Fruit fly (Drosophila melanogaster) whole organism, adult: ENCODE results near the gene Pbp45.
A peak's percentile ranks its signal among the peaks of the same experiment; 100 is the strongest.

Experiments
- cic ChIP-seq: fragments of 200-800 bp; sonication (Bioruptor generic); optimal IDR thresholded peaks from 2 replicates; lab custom pipeline; 2017; ENCODE audit warnings: missing biosample characterization, mild to moderate bottlenecking, missing genetic modification characterization, moderate library complexity
- kay ChIP-seq: fragments of 200-800 bp; sonication (Bioruptor generic); peaks from one replicate; lab custom pipeline; 2016; ENCODE audit warnings: missing biosample characterization, missing genetic modification characterization, borderline replicate concordance
- pad ChIP-seq: fragments of 200-800 bp; sonication (Bioruptor generic); optimal IDR thresholded peaks from 3 replicates; lab custom pipeline; 2017; ENCODE audit warnings: missing biosample characterization, missing genetic modification characterization, mild to moderate bottlenecking, moderate library complexity, missing genetic modification reagents
- toe ChIP-seq: fragments of 200-800 bp; sonication (Bioruptor generic); optimal IDR thresholded peaks from 2 replicates; lab custom pipeline; 2016; ENCODE audit warnings: missing biosample characterization, missing genetic modification characterization

DNA sequence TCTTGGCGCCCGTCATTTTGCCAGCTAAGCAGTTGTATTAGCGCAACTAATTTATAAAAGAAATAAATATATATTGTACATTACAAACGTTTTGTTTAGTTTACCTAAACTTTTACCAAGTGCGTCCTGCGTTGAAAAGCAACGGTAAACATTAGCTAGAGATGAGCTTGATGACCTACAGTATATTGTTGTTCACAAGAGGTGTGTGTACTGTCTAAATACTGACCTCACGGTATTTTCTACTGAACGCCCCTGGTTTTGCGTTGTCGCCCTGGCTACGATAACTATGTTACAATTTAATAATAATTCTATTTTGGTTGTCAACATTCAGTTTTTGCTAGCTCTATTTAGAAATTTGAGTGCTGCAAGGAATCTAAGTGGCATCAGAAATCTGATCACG lies 46.9 kb downstream of the Pbp45 start, which contains the start of gene Acyp2:
- TF ChIP-seq toe (GFP tag; lab: Kevin White, UChicago) (peak; percentile 67), cic (GFP tag; lab: Kevin White, UChicago) (no peak), kay (GFP tag; lab: Kevin White, UChicago) (no peak), pad (GFP tag; lab: Kevin White, UChicago) (peak; percentile 6)
